Worm (Caenorhabditis elegans): ENCODE results near the gene F40F8.11.

Gene F40F8.11

DNA sequence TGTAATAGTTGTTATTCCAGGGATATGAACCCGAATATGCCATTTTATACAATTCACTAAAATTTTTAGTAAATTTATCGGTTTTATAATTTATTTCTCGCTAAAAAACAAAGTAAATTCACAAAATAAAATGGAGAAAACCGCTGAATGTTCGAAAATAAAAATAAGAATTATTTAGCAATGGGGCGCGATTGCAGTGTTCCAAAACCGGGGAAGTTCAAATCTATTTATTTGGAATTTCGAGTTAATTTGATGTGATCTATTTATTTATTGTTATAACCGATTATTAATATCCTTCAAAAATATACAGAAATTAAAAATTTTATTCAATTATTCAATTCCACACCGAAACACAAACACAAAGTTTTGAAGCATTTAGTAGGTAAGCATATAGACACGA, at the start of gene F40F8.11:
F40F8.11 (minus strand) TSS at position 49 of the 400 bp plus-strand sequence.
- TF ChIP-seq unc-62 (GFP tag; optimal IDR thresholded peaks at IDR 0.05) = no peak

DNA sequence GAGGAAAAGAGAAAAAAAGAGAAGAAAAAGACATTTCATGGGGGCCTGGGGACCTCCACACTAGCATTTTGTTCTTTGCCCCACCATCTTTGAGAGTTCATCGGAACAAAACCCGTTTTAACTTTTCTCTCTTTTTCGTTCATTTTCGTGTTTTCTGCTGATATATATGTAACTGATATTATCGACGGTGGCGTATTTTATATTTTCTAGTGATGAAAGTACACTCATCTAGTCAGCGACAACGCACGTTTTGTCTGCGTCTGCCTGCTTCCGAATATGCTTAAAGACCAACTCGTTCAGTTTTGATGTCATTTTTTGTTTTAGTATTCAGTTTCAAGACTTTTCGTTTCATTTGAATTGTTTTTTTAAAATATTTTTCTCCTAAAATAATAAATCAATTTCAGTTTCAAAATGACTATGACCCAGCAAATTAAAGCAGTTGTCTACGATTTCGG, 48.9 kb upstream of the F40F8.11 start, which contains the start of gene bigr-1:
bigr-1 (plus strand) TSS at position 405 of the 455 bp plus-strand sequence.
- no peak for TF ChIP-seq unc-62 (GFP tag; optimal IDR thresholded peaks at IDR 0.05)

DNA sequence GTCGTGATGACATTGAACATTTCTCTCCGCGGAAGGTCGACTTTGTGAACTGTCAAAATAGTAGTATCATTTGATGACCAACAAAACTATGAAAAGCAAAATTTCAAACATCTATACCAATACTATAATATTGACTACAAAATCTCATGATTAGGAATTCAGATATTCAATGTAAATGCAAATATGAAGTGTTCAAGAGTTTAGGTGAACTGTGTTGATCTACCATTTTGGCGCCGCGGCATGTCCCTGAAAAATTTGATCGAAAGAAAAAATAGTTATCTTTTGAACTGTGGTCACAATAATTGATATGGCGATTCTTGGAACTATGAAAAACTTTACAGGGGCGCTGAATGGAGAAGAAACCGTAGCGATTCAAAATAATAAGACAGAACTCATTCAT, 46.3 kb upstream of the F40F8.11 start:
- TF ChIP-seq unc-62 (GFP tag; optimal IDR thresholded peaks at IDR 0.05) = no peak

DNA sequence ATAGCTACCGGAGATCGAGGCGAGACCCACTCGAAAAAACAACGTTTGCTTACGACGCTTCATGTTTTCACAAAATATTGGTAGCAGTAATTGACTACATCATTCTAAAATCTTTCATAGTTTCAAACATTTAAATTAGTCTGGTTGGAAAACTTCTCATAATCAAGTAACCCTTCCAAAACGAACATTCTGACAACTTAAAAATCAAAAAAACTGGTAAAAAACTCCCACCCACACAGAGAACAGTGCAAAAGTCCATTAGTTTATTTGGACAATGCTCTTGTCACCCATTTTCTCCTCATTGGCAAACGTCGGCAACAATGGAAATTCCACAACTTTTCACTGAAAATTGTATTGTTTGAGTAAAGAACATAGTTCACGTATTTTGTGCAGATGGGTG, 45.0 kb upstream of the F40F8.11 start, which contains the start of gene F37H8.6:
F37H8.6 (minus strand) TSS at position 101 of the 400 bp plus-strand sequence.
- TF ChIP-seq unc-62 (GFP tag; optimal IDR thresholded peaks at IDR 0.05) = no peak

DNA sequence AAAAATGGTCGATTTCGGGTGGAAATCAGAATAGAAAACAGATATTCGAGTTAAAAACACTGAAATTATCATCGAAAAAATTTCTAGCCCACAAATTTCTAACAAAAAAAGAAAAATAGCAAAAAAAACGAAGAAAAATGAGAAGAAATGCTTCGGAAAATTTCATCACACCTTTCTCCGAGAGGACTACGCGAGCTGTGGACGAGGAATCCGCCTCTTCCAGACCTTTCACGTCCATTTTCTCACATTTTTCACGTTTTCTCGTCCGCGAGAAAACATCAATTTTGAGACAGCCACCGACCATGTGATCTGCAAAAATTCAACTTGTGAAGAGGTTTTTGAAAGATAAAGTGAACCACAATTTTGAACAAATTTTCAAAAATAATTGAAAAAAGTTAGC, 44.1 kb upstream of the F40F8.11 start:
- no peak for TF ChIP-seq unc-62 (GFP tag; optimal IDR thresholded peaks at IDR 0.05)

DNA sequence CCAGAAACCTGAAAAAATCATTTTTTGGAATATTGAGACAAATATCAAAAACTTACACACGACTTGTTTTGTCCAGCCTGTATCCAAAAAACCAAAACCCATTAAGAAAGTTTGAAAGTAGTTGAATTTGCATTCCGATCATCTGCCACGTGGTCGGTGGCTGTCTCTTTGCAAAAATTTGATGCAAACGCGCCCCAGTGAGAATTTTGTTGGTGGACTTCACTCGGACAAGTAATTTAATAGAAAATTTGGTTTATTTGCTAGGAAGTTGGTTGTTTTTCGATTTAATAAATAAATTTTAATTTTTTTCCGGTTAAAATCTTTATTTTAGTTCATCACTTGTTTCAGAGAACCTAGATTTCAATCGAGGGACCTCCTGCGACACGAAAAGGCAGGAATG, 43.0 kb upstream of the F40F8.11 start:
- no peak for TF ChIP-seq unc-62 (GFP tag; optimal IDR thresholded peaks at IDR 0.05)

DNA sequence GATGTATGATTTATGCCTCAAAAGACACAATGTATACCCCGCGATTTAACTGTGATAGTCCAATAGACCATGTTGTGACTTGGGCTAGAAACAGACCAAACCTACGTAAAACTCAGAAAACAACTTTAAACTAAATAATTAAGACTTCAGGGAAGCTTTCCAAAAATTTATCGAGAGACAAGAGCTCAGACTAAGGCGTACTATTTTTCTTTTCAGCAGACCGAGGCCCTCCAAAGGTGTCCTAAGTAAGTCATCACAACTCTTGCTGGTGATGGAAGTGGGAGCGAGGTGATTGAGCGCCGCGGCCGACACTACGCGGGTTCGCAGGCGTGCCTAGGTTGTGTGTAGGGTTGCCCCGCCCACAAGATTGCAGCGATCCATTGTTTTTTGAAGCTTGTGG, 34.6 kb upstream of the F40F8.11 start:
- TF ChIP-seq unc-62 (GFP tag; optimal IDR thresholded peaks at IDR 0.05) = no peak

DNA sequence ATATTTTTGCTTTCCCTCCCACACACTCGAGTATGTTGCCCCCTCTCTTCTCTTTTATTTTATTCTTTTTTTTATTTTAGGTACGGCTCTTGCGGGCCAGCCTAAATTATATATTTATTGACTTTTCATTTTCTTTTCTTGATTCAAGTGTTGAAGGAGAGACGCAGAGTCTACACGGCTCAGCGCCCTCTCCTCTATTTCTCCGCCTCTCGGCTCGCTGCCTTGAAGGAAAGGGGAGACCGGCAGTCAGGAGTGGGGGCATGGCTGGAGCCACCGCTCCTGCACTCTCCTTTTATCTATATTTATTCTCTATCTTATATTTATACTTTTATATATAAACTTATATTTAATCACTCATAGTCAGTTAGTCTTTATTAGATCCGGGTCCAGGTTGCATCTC, 34.0 kb upstream of the F40F8.11 start:
- no peak for TF ChIP-seq unc-62 (GFP tag; optimal IDR thresholded peaks at IDR 0.05)

DNA sequence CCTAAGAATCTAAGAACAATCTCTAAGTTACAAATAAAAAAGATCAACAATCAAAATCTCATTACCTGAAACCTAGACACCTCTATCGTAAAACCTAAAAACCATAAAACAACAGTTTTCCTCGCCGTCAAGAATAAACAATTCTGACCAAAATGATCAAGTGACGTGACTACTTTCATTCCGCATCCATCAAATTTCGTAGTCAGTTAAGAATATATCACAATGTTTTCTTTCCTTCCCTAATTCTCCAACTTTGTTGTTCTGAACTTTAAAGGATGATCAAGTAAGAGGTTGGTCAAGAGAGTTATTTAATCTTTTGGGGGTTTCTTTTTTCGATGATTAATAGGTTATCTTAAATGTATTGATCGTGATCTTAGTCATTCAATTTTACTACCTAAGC, 30.9 kb upstream of the F40F8.11 start:
- no peak for TF ChIP-seq unc-62 (GFP tag; optimal IDR thresholded peaks at IDR 0.05)

DNA sequence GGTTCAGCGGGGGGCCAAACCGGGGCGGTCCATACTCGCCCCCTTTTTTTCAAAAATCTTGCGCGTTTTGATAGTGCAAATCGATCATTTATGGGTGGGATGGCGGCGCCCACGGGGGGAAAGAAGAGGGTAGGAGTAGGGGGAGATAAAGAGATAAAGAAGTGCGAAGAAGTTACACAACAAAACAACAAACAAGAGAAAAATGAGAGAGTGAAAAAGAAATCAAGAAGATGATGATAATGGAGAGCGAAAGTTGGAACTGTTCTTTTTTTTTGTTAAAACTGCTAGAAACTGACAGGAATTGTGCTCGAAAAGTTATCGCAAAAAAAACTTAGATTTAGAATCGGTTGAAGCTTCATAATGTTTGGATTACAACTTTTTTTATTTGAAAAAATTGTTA, 30.0 kb upstream of the F40F8.11 start, which contains the start of gene ptr-13:
ptr-13 (minus strand) TSS at position 92 of the 400 bp plus-strand sequence.
- TF ChIP-seq unc-62 (GFP tag; optimal IDR thresholded peaks at IDR 0.05) = no peak

DNA sequence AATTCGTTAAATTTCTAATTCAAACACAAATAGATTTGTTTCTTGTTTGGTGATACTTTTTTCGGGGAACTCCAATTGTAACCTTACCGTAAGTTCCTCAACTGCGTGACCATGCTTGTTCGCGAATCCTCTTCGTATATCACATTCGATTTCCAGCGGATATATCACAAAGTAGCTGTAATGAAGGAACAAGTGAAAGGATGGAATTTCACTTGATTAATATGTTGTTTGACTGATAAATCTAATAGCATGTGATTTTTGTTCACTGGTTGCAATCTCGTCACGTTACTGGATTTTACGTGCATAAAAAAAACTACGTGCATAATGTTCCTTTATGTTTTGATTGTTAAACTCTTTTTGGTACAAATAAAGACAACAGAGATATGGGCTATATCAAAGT, 29.3 kb upstream of the F40F8.11 start:
- no peak for TF ChIP-seq unc-62 (GFP tag; optimal IDR thresholded peaks at IDR 0.05)

DNA sequence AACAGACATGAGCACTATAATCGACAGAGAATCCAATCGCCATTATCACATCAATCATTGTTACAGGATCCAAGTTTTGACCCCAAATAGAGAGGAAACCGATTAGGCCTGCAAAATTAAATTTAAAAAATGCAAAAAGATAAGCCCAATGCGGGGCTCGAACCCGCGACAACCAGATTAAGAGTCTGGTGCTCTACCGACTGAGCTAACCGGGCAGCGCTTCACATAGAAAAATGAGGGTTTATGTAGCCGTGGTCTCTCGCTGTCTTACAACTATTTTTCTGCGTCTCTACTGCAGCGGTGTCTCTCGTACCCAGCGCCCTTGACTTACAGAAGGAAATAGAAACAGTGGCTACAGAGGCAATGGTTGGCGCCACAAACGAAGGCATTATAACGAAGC, 25.3 kb upstream of the F40F8.11 start:
- no peak for TF ChIP-seq unc-62 (GFP tag; optimal IDR thresholded peaks at IDR 0.05)

DNA sequence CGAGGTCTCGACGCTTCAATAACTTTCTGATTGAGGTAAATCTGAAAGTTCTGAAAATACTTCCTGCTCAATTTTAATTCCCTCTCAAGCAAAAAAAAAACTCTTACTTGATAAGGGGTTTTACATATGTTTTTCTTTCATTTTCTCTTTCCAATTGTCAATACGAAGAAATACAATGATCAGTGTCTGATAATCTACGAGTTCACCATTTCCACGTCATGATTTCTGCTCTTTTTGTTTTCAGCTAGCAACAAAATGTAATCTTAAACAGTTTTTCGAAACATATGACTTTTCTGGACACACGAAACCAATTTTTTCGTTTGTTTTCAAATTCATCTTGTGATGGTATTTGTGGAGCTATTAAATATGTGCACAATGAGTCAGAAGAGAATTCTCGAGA, 23.8 kb upstream of the F40F8.11 start:
- TF ChIP-seq unc-62 (GFP tag; optimal IDR thresholded peaks at IDR 0.05) = no peak

DNA sequence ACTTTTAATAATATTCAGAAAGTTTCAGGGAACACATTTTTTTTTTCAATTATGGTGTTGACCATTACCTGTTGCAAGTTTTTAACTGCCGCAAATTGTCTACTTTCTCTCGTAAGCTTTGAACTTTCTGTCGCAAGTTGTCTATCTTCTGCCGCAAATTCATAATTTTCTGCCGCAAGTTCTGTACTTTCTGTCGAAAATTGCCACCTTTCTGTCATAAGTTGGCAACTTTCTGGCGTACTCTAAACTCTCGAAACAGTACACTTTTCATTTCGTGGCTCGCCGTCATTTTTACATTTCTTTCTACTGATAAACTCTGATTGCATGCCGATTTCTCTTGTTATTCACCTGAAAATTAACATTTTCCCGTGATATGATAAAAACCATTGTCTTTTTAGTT, 23.0 kb upstream of the F40F8.11 start:
- no peak for TF ChIP-seq unc-62 (GFP tag; optimal IDR thresholded peaks at IDR 0.05)

DNA sequence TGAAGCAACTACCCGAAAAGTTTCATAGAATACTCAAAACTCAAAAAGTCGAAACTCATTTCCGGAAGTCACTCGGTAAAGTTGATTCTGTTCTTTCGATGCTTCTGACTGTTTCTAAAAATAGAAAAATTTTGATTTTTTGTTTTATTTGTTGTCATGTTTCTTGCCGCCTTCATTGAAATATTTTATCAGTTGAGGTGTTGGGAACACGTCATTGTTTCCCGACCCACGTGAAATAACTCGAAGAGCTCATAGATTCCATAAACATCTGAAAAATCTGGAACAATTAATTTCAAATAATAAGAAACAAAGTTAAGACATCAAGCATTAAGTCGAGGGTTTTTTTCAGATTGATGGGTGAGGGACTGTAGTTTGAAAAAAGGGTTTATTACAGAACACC, 22.6 kb upstream of the F40F8.11 start:
- TF ChIP-seq unc-62 (GFP tag; optimal IDR thresholded peaks at IDR 0.05) = no peak

DNA sequence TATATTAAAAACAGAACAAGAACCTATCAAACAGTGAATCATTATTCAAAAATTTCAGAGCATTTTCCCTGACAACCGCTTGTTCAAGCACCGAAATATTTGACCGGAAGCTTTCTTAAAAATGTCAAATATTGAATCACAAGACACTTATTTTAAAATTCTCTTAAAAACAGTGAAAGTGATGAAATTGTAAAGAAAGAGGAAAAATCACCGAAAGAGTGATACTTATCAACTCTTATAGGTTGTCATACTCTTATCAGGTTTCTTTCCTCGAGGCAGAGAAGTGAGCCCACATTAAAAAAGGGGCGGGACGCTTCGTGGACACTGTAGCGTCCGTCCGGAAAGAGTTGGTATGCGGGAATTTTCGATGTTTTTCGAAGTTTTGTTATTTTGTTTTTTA, 21.4 kb upstream of the F40F8.11 start:
- no peak for TF ChIP-seq unc-62 (GFP tag; optimal IDR thresholded peaks at IDR 0.05)

DNA sequence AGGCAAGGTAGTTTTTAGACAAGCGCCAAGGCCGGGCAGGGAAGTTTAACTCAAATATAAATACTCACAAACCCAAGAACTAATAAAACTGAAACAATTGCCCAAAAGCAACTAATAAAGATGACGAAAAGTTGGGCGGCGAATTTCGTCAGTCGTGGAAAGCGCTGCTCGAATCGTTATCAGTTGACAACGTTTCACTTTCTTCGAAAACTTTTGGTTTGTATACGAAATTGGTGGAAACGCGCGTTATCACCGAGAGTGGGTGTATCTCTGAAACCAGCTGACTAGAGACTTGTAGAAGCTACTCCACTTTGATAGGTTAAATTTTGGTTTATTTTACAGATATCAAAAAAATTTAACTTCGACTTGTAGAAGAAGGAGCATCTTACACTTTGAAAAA, 20.7 kb upstream of the F40F8.11 start:
- TF ChIP-seq unc-62 (GFP tag; optimal IDR thresholded peaks at IDR 0.05) = no peak

DNA sequence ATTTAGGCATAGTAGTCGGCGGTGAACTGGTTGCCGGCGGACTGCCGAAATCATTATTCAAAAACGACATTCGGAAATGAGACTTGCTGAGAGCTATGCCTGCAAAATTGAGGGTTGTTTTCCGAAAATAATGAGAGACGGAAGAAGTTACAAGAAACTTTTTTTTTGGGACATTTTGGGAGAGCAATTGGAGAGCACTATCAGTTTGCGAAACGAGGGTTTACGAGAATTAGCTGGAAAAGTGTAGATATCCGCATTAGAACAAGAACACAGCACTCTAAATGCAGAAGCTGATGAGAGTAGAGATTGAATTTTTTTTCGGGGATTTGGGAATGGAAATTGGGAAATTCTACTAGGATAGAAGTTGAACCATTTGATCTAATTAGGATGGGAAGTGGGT, 20.1 kb upstream of the F40F8.11 start, which contains the start of gene pqm-1:
pqm-1 (minus strand) TSS at position 101 of the 400 bp plus-strand sequence.
- no peak for TF ChIP-seq unc-62 (GFP tag; optimal IDR thresholded peaks at IDR 0.05)
